Worm (Caenorhabditis elegans): ENCODE measurements around the gene T22C8.6.

Gene T22C8.6

ce11 chrII:8661539-8661938 lies 31.5 kb upstream of the T22C8.6 start, which contains the start of the genes piga-1 and eif-2Bepsilon (continued):
- TF ChIP-seq unc-62 (GFP tag; optimal IDR thresholded peaks at IDR 0.05): no peak
- TF ChIP-seq Y55F3AM.14 (GFP tag; optimal IDR thresholded peaks at IDR 0.05): no peak
- no peak for TF ChIP-seq ceh-16 (tag; optimal IDR thresholded peaks at IDR 0.05)
- no peak for TF ChIP-seq elt-1 (tag; optimal IDR thresholded peaks at IDR 0.05)
- no peak for TF ChIP-seq nhr-237 (tag; optimal IDR thresholded peaks at IDR 0.05)
- no peak for TF ChIP-seq nhr-25 (tag; optimal IDR thresholded peaks at IDR 0.05)
- no peak for TF ChIP-seq nhr-12 (tag; optimal IDR thresholded peaks at IDR 0.05)
- no peak for TF ChIP-seq alr-1 (tag; optimal IDR thresholded peaks at IDR 0.05)
- TF ChIP-seq blmp-1 (tag; optimal IDR thresholded peaks at IDR 0.05; ENCODE audit: insufficient read depth): no peak
- TF ChIP-seq nhr-77 (tag; optimal IDR thresholded peaks at IDR 0.05): no peak
- TF ChIP-seq ceh-82 (tag; optimal IDR thresholded peaks at IDR 0.05): no peak
- TF ChIP-seq lin-13 (GFP tag; optimal IDR thresholded peaks at IDR 0.05): no peak
- peak; percentile 72 for TF ChIP-seq crh-2 (tag; optimal IDR thresholded peaks at IDR 0.05)
- TF ChIP-seq nhr-21 (tag; optimal IDR thresholded peaks at IDR 0.05): no peak
- no peak for TF ChIP-seq F13H6.1 (tag; optimal IDR thresholded peaks at IDR 0.05)
- TF ChIP-seq ZK546.5 (tag; optimal IDR thresholded peaks at IDR 0.05): no peak

ce11 chrII:8658835-8659234 lies 28.8 kb upstream of the T22C8.6 start, which contains the start of gene atg-10:
TSS of gene atg-10 (plus strand) at chrII:8659135.
- TF ChIP-seq ama-1 (optimal IDR thresholded peaks at IDR 0.05) (no peak), lin-13 (GFP tag; optimal IDR thresholded peaks at IDR 0.05) (no peak), nhr-21 (tag; optimal IDR thresholded peaks at IDR 0.05) (no peak), mbf-1 (tag; optimal IDR thresholded peaks at IDR 0.05) (no peak), snpc-4 (tag; optimal IDR thresholded peaks at IDR 0.05) (no peak), elt-3 (tag; optimal IDR thresholded peaks at IDR 0.05) (no peak), peb-1 (tag; optimal IDR thresholded peaks at IDR 0.05) (no peak), ceh-16 (tag; optimal IDR thresholded peaks at IDR 0.05) (no peak), egl-27 (tag; optimal IDR thresholded peaks at IDR 0.05) (no peak), nhr-237 (tag; optimal IDR thresholded peaks at IDR 0.05) (no peak)

- TF ChIP-seq fos-1 (tag; optimal IDR thresholded peaks at IDR 0.05) (no peak), elt-3 (tag; optimal IDR thresholded peaks at IDR 0.05) (no peak), crh-2 (tag; optimal IDR thresholded peaks at IDR 0.05) (peak; percentile 3), sem-4 (tag; optimal IDR thresholded peaks at IDR 0.05) (no peak), sma-9 (GFP tag; optimal IDR thresholded peaks at IDR 0.05) (peak; percentile 46), sma-9 (tag; optimal IDR thresholded peaks at IDR 0.05) (no peak), nhr-129 (tag; optimal IDR thresholded peaks at IDR 0.05) (peak; percentile 53), egl-27 (tag; optimal IDR thresholded peaks at IDR 0.05) (no peak), lin-13 (GFP tag; optimal IDR thresholded peaks at IDR 0.05) (no peak), C34F6.9 (tag; optimal IDR thresholded peaks at IDR 0.05) (peak; percentile 67), sma-3 (GFP tag; optimal IDR thresholded peaks at IDR 0.05) (peak; percentile 20), mbf-1 (tag; optimal IDR thresholded peaks at IDR 0.05) (no peak), nhr-10 (tag; optimal IDR thresholded peaks at IDR 0.05) (no peak), zag-1 (tag; optimal IDR thresholded peaks at IDR 0.05) (no peak)
Measured at ce11 chrII:8650644-8651159, 20.6 kb upstream of the T22C8.6 start, which contains the start of gene pyr-1. TSS of gene pyr-1 (plus strand) at chrII:8651109.

ce11 chrII:8648843-8649242 lies 18.8 kb upstream of the T22C8.6 start:
- TF ChIP-seq gmeb-1 (tag; optimal IDR thresholded peaks at IDR 0.05) (no peak), ztf-11 (tag; optimal IDR thresholded peaks at IDR 0.05) (no peak)

ce11 chrII:8646437-8646836 lies 16.4 kb upstream of the T22C8.6 start:
- no peak for TF ChIP-seq unc-55 (GFP tag; optimal IDR thresholded peaks at IDR 0.05)
- TF ChIP-seq nhr-23 (tag; optimal IDR thresholded peaks at IDR 0.05): no peak
- TF ChIP-seq crh-2 (tag; optimal IDR thresholded peaks at IDR 0.05): no peak
- no peak for TF ChIP-seq lin-39 (tag; optimal IDR thresholded peaks at IDR 0.05)
- no peak for TF ChIP-seq nhr-77 (tag; optimal IDR thresholded peaks at IDR 0.05)
- TF ChIP-seq fos-1 (tag; optimal IDR thresholded peaks at IDR 0.05): no peak
- TF ChIP-seq lin-11 (tag; optimal IDR thresholded peaks at IDR 0.05): no peak
- TF ChIP-seq sma-3 (GFP tag; optimal IDR thresholded peaks at IDR 0.05): no peak
- TF ChIP-seq ZK546.5 (tag; optimal IDR thresholded peaks at IDR 0.05): no peak
- no peak for TF ChIP-seq elt-3 (tag; optimal IDR thresholded peaks at IDR 0.05)
- TF ChIP-seq Y55F3AM.14 (GFP tag; optimal IDR thresholded peaks at IDR 0.05): no peak
- no peak for TF ChIP-seq ama-1 (optimal IDR thresholded peaks at IDR 0.05)
- TF ChIP-seq ztf-4 (tag; optimal IDR thresholded peaks at IDR 0.05): no peak
- TF ChIP-seq nhr-10 (tag; optimal IDR thresholded peaks at IDR 0.05): no peak
- TF ChIP-seq nhr-25 (tag; optimal IDR thresholded peaks at IDR 0.05): no peak

Measured in whole organism, L2 larva.